Worm (Caenorhabditis elegans): ENCODE data around the gene C18E9.9.
A peak's percentile ranks its signal among the peaks of the same experiment; 100 is the strongest.

DNA sequence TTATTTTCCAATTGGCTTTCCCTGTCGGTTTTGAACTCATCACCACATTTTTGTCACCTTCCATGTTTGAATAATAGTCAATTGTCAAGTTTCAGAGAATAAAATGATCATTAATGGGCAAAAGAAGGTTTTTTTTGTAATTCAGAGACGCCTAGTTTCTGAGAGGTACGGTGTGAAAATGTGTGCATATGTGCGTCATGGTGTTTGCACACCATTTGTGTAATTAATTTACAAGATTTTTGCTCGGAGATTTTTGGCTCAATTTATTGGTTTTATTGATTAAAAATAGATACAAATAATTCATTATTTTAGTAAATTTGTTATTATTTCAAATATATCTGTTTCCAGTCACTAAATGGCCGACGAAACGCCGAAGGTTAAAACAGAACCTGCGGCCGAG lies 8.1 kb upstream of the C18E9.9 start, which contains the start of the genes F44G4.3 and tdp-1:
- TF ChIP-seq ceh-16 (tag; optimal IDR thresholded peaks at IDR 0.05), result no peak
- no peak for TF ChIP-seq egl-27 (tag; optimal IDR thresholded peaks at IDR 0.05)
- TF ChIP-seq peb-1 (tag; optimal IDR thresholded peaks at IDR 0.05), result no peak
- no peak for TF ChIP-seq mab-5 (tag; optimal IDR thresholded peaks at IDR 0.05)
- TF ChIP-seq ama-1 (optimal IDR thresholded peaks at IDR 0.05), result no peak
- TF ChIP-seq ZK546.5 (tag; optimal IDR thresholded peaks at IDR 0.05), result no peak
- no peak for TF ChIP-seq fos-1 (tag; optimal IDR thresholded peaks at IDR 0.05)
- TF ChIP-seq skn-1 (tag; optimal IDR thresholded peaks at IDR 0.05), result no peak
- TF ChIP-seq nhr-129 (tag; optimal IDR thresholded peaks at IDR 0.05), result peak; percentile 18
- TF ChIP-seq ztf-11 (tag; optimal IDR thresholded peaks at IDR 0.05), result no peak
- no peak for TF ChIP-seq nhr-21 (tag; optimal IDR thresholded peaks at IDR 0.05)
- TF ChIP-seq nhr-12 (tag; optimal IDR thresholded peaks at IDR 0.05), result no peak
- TF ChIP-seq sma-3 (GFP tag; optimal IDR thresholded peaks at IDR 0.05), result no peak

All from whole organism, L2 larva.